Worm (Caenorhabditis elegans) whole organism, young adult: ENCODE measurements around the gene T04A8.7.

ENCODE experiments used
- B0336.3 ChIP-seq: fragments of 200-800 bp; sonication (Bioruptor generic); IDR thresholded peaks from 2 replicates; pipeline ENCODE4 v1.3.6; 2022; ENCODE audit warnings: missing genetic modification characterization, missing compliant biosample characterization
- C06A6.2 ChIP-seq: fragments of 200-800 bp; sonication (Bioruptor generic); conservative IDR thresholded peaks from 2 replicates; pipeline ENCODE4 v1.3.6; 2022; ENCODE audit warnings: missing genetic modification characterization, missing compliant biosample characterization
- F10E7.11 ChIP-seq: sonication (generic microtip); optimal IDR thresholded peaks from 2 replicates; lab custom pipeline; 2017; ENCODE audit warnings: mild to moderate bottlenecking, missing genetic modification characterization, moderate library complexity, missing compliant biosample characterization
- F39B2.1 ChIP-seq: fragments of 200-800 bp; sonication (Bioruptor generic); IDR thresholded peaks from 2 replicates; pipeline ENCODE4 v1.3.6; 2022; ENCODE audit warnings: missing genetic modification reagents, missing genetic modification characterization, missing compliant biosample characterization
- F52B5.7 ChIP-seq: sonication (generic microtip); optimal IDR thresholded peaks from 2 replicates; lab custom pipeline; 2016; ENCODE audit warnings: mild to moderate bottlenecking, missing genetic modification characterization, missing compliant biosample characterization
- F55B11.4 ChIP-seq: sonication (generic microtip); optimal IDR thresholded peaks from 2 replicates; lab custom pipeline; 2016; ENCODE audit warnings: missing compliant biosample characterization, missing genetic modification characterization, borderline replicate concordance; ENCODE audit not compliant: insufficient read depth
- F57A8.1 ChIP-seq: fragments of 200-800 bp; sonication (Bioruptor generic); optimal IDR thresholded peaks from 2 replicates; lab custom pipeline; 2018; ENCODE audit warnings: mild to moderate bottlenecking, missing genetic modification characterization, moderate library complexity, missing compliant biosample characterization
- Y53G8AR.9 ChIP-seq: fragments of 200-800 bp; sonication (Bioruptor generic); conservative IDR thresholded peaks from 2 replicates; pipeline ENCODE4 v1.3.6; 2022; ENCODE audit warnings: missing genetic modification reagents, missing genetic modification characterization, missing compliant biosample characterization
- akir-1 ChIP-seq: fragments of 200-800 bp; sonication (Bioruptor generic); optimal IDR thresholded peaks from 2 replicates; lab custom pipeline; 2018; ENCODE audit warnings: mild to moderate bottlenecking, missing genetic modification characterization, moderate library complexity, missing compliant biosample characterization
- ama-1 ChIP-seq, 3 experiments: fragments of 150-350 bp in 1 of 3; sonication (generic microtip) in 2 of 3; optimal IDR thresholded peaks; 2 replicates each; lab custom pipeline; 2014 to 2018; ENCODE audit warnings: missing biosample characterization in 2 of 3, missing genetic modification characterization in 2 of 3, missing genetic modification reagents in 2 of 3
- aptf-2 ChIP-seq: fragments of 200-800 bp; sonication (Bioruptor generic); conservative IDR thresholded peaks from 2 replicates; pipeline ENCODE4 v1.3.6; 2022; ENCODE audit warnings: missing genetic modification reagents, missing genetic modification characterization, missing compliant biosample characterization
- aptf-3 ChIP-seq: fragments of 200-800 bp; sonication (Bioruptor generic); IDR thresholded peaks from 2 replicates; pipeline ENCODE4 v1.3.6; 2022; ENCODE audit warnings: missing genetic modification characterization, missing compliant biosample characterization
- attf-3 ChIP-seq: fragments of 200-800 bp; sonication (Bioruptor generic); conservative IDR thresholded peaks from 2 replicates; pipeline ENCODE4 v1.3.6; 2022; ENCODE audit warnings: missing genetic modification reagents, missing genetic modification characterization, missing compliant biosample characterization
- bed-1 ChIP-seq: fragments of 200-800 bp; sonication (Bioruptor generic); IDR thresholded peaks from 2 replicates; pipeline ENCODE4 v1.3.6; 2022; ENCODE audit warnings: missing genetic modification reagents, missing genetic modification characterization, missing compliant biosample characterization
- bed-2 ChIP-seq: fragments of 200-800 bp; sonication (Bioruptor generic); IDR thresholded peaks from 2 replicates; pipeline ENCODE4 v1.3.6; 2022; ENCODE audit warnings: missing genetic modification reagents, missing genetic modification characterization, missing compliant biosample characterization
- cebp-1 ChIP-seq, 2 experiments: fragments of 200-800 bp in 1 of 2; sonication (Bioruptor generic) in 1 of 2; sonication (generic microtip) in 1 of 2; IDR thresholded peaks in 1 of 2; optimal IDR thresholded peaks in 1 of 2; 2 replicates each; pipeline versions ENCODE4 v1.3.6 to Lab custom; 2017 to 2022; ENCODE audit warnings: missing compliant biosample characterization in 2 of 2, missing genetic modification characterization in 2 of 2, mild to moderate bottlenecking in 1 of 2, missing genetic modification reagents in 1 of 2, moderate library complexity in 1 of 2
- ceh-100 ChIP-seq: fragments of 200-800 bp; sonication (Bioruptor generic); IDR thresholded peaks from 2 replicates; pipeline ENCODE4 v1.3.6; 2022; ENCODE audit warnings: missing genetic modification reagents, missing genetic modification characterization, missing compliant biosample characterization
- ceh-40 ChIP-seq: fragments of 200-800 bp; sonication (Bioruptor generic); IDR thresholded peaks from 2 replicates; pipeline ENCODE4 v1.3.6; 2022; ENCODE audit warnings: missing genetic modification characterization, missing compliant biosample characterization
- ceh-91 ChIP-seq: fragments of 200-800 bp; sonication (Bioruptor generic); IDR thresholded peaks from 2 replicates; pipeline ENCODE4 v1.3.6; 2022; ENCODE audit warnings: missing genetic modification reagents, missing genetic modification characterization, missing compliant biosample characterization
- dox-1 ChIP-seq: fragments of 200-800 bp; sonication (Bioruptor generic); IDR thresholded peaks from 2 replicates; pipeline ENCODE4 v1.3.6; 2022; ENCODE audit warnings: missing genetic modification reagents, missing genetic modification characterization, missing compliant biosample characterization
- dpff-1 ChIP-seq: sonication (generic microtip); optimal IDR thresholded peaks from 2 replicates; lab custom pipeline; 2017; ENCODE audit warnings: mild to moderate bottlenecking, missing genetic modification characterization, missing compliant biosample characterization
- dpl-1 ChIP-seq: fragments of 150-350 bp; optimal IDR thresholded peaks from 2 replicates; lab custom pipeline; 2014; ENCODE audit warnings: missing biosample characterization, missing genetic modification reagents, missing genetic modification characterization
- egl-18 ChIP-seq: fragments of 200-800 bp; sonication (Bioruptor generic); IDR thresholded peaks from 2 replicates; pipeline ENCODE4 v1.3.6; 2022; ENCODE audit warnings: missing genetic modification reagents, missing genetic modification characterization, missing compliant biosample characterization
- gei-17 ChIP-seq: fragments of 200-800 bp; sonication (Bioruptor generic); optimal IDR thresholded peaks from 2 replicates; lab custom pipeline; 2018; ENCODE audit warnings: mild to moderate bottlenecking, missing genetic modification characterization, missing compliant biosample characterization
- him-1 ChIP-seq: sonication (generic microtip); optimal IDR thresholded peaks from 2 replicates; lab custom pipeline; 2016; ENCODE audit warnings: missing genotype, missing genetic modification reagents, missing genetic modification characterization, missing compliant biosample characterization
- hlh-12 ChIP-seq: sonication (generic microtip); optimal IDR thresholded peaks from 2 replicates; lab custom pipeline; 2016; ENCODE audit warnings: missing genetic modification characterization, missing compliant biosample characterization
- hlh-26 ChIP-seq: fragments of 200-800 bp; sonication (Bioruptor generic); conservative IDR thresholded peaks from 2 replicates; pipeline ENCODE4 v1.3.6; 2022; ENCODE audit warnings: missing genetic modification reagents, missing genetic modification characterization, missing compliant biosample characterization
- hmg-1.2 ChIP-seq: fragments of 200-800 bp; sonication (Bioruptor generic); IDR thresholded peaks from 2 replicates; pipeline ENCODE4 v1.3.6; 2022; ENCODE audit warnings: missing genetic modification reagents, missing genetic modification characterization, missing compliant biosample characterization
- hmg-20 ChIP-seq: fragments of 200-800 bp; sonication (Bioruptor generic); IDR thresholded peaks from 2 replicates; pipeline ENCODE4 v1.3.6; 2022; ENCODE audit warnings: missing genetic modification reagents, missing genetic modification characterization, missing compliant biosample characterization
- hsf-1 ChIP-seq: fragments of 200-800 bp; sonication (Bioruptor generic); IDR thresholded peaks from 2 replicates; pipeline ENCODE4 v1.3.6; 2022; ENCODE audit warnings: missing genetic modification reagents, missing genetic modification characterization, missing compliant biosample characterization
- let-607 ChIP-seq, 2 experiments: fragments of 200-800 bp in 1 of 2; sonication (Bioruptor generic) in 1 of 2; sonication (generic microtip) in 1 of 2; optimal IDR thresholded peaks; 2 replicates each; lab custom pipeline; 2016 to 2018; ENCODE audit warnings: mild to moderate bottlenecking in 2 of 2, missing compliant biosample characterization in 2 of 2, missing genetic modification characterization in 2 of 2, moderate library complexity in 2 of 2, missing genotype in 1 of 2
- madf-10 ChIP-seq: sonication (generic microtip); optimal IDR thresholded peaks from 2 replicates; lab custom pipeline; 2016; ENCODE audit warnings: mild to moderate bottlenecking, missing genetic modification characterization, missing compliant biosample characterization
- madf-3 ChIP-seq: fragments of 200-800 bp; sonication (Bioruptor generic); IDR thresholded peaks from 2 replicates; pipeline ENCODE4 v1.3.6; 2022; ENCODE audit warnings: missing genetic modification reagents, missing genetic modification characterization, missing compliant biosample characterization
- mxl-1 ChIP-seq: sonication (generic microtip); optimal IDR thresholded peaks from 2 replicates; lab custom pipeline; 2016; ENCODE audit warnings: missing genetic modification characterization, missing compliant biosample characterization
- nhr-179 ChIP-seq: sonication (generic microtip); optimal IDR thresholded peaks from 2 replicates; lab custom pipeline; 2016; ENCODE audit warnings: mild to moderate bottlenecking, missing genetic modification characterization, missing compliant biosample characterization
- nhr-80 ChIP-seq: sonication (generic microtip); optimal IDR thresholded peaks from 2 replicates; lab custom pipeline; 2016; ENCODE audit warnings: missing genetic modification characterization, missing compliant biosample characterization
- nhr-90 ChIP-seq: sonication (generic microtip); optimal IDR thresholded peaks from 2 replicates; lab custom pipeline; 2016; ENCODE audit warnings: missing genotype, mild to moderate bottlenecking, missing genetic modification characterization, missing compliant biosample characterization
- rpc-1 ChIP-seq, 2 experiments: fragments of 150-350 bp in 1 of 2; sonication (generic microtip) in 1 of 2; optimal IDR thresholded peaks; 2 replicates each; lab custom pipeline; 2014 to 2018; ENCODE audit warnings: missing biosample characterization in 1 of 2, missing genetic modification characterization in 1 of 2, missing genetic modification reagents in 1 of 2, missing genotype in 1 of 2
- sea-2 ChIP-seq: fragments of 200-800 bp; sonication (Bioruptor generic); IDR thresholded peaks from 2 replicates; pipeline ENCODE4 v1.3.6; 2022; ENCODE audit warnings: missing genetic modification characterization, missing compliant biosample characterization
- somi-1 ChIP-seq: fragments of 200-800 bp; sonication (Bioruptor generic); optimal IDR thresholded peaks from 2 replicates; lab custom pipeline; 2018; ENCODE audit warnings: mild to moderate bottlenecking, missing genetic modification characterization, missing compliant biosample characterization
- unc-130 ChIP-seq: sonication (generic microtip); optimal IDR thresholded peaks from 2 replicates; lab custom pipeline; 2016; ENCODE audit warnings: missing genetic modification reagents, missing genetic modification characterization, missing compliant biosample characterization
- unc-62 ChIP-seq: fragments of 150-350 bp; optimal IDR thresholded peaks from 2 replicates; lab custom pipeline; 2014; ENCODE audit warnings: missing biosample characterization, missing genetic modification reagents, missing genetic modification characterization
- xnd-1 ChIP-seq: sonication (generic microtip); optimal IDR thresholded peaks from 2 replicates; lab custom pipeline; 2016; ENCODE audit warnings: missing genotype, missing genetic modification reagents, missing genetic modification characterization, missing compliant biosample characterization
- zim-3 ChIP-seq: sonication (generic microtip); optimal IDR thresholded peaks from 2 replicates; lab custom pipeline; 2017; ENCODE audit warnings: mild to moderate bottlenecking, missing genetic modification characterization, moderate library complexity, missing compliant biosample characterization
- ztf-26 ChIP-seq: sonication (generic microtip); optimal IDR thresholded peaks from 2 replicates; lab custom pipeline; 2017; ENCODE audit warnings: missing genetic modification characterization, missing compliant biosample characterization

T04A8.7 gene

DNA sequence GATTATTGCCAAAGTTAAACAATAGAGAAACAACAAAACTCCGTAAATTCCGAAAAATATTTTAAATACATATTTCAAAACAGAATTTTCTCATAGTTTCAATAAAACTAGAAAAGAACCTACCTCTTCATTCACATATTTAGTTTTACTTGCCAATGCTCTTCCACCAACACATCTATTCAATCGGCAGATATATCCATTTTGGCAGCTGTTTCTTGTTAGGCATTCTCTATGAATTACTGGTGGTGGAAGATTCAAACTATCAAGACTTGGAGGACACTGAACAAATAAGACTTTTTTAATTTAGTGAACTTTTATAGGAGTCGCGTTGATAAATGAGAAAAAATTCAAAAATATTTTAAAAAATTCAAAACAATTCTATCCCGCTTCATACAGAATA lies 47.8 kb upstream of the T04A8.7 start:
- TF ChIP-seq cebp-1 (GFP tag; IDR thresholded peaks at IDR 0.05; lab: Robert Waterston, UW) (no peak), cebp-1 (tag; optimal IDR thresholded peaks at IDR 0.05; lab: Kevin White, UChicago) (no peak), F39B2.1 (GFP tag; lab: Robert Waterston, UW) (no peak), hmg-20 (GFP tag; lab: Robert Waterston, UW) (no peak), aptf-2 (GFP tag; lab: Robert Waterston, UW) (no peak), madf-10 (tag; lab: Kevin White, UChicago) (no peak), hsf-1 (GFP tag; lab: Robert Waterston, UW) (no peak), bed-2 (GFP tag; lab: Robert Waterston, UW) (no peak), dpl-1 (GFP tag; lab: Kevin White, UChicago) (no peak), nhr-179 (tag; lab: Kevin White, UChicago) (no peak), ama-1 (optimal IDR thresholded peaks at IDR 0.05; lab: Kevin White, UChicago) (no peak), ama-1 (GFP tag; optimal IDR thresholded peaks at IDR 0.05; lab: Kevin White, UChicago) (no peak), akir-1 (no peak), egl-18 (GFP tag; lab: Robert Waterston, UW) (no peak), hlh-12 (tag; lab: Kevin White, UChicago) (no peak), zim-3 (no peak), let-607 (tag; optimal IDR thresholded peaks at IDR 0.05; lab: Kevin White, UChicago) (no peak), attf-3 (no peak), unc-130 (no peak), nhr-90 (tag; lab: Kevin White, UChicago) (no peak), aptf-3 (GFP tag; lab: Robert Waterston, UW) (no peak)

DNA sequence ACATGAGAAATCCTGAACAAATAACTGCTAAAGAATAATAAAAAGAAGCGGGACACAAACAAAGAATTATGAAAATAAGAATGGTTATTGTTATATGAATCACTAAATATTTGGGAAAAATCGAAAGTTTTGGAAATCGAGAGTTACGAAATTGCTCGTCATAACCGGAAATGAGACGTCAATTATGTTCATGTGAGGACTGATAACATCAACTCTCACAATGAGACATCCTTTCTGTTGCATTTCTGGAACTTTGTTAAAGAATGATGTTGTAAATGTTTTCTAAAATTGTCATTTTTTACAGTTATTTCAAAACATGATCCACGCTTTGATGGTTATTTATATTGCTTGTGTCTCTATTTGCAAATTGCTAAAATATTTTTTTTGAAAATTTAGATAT lies 47.3 kb upstream of the T04A8.7 start, which contains the start of gene T23F11.6:
T23F11.6 (minus strand) TSS at position 45 of the 400 bp plus-strand sequence.
- TF ChIP-seq nhr-179 (tag; lab: Kevin White, UChicago) (no peak), nhr-80 (tag; lab: Kevin White, UChicago) (peak; percentile 44), unc-62 (GFP tag; lab: Kevin White, UChicago) (peak; percentile 73), cebp-1 (GFP tag; IDR thresholded peaks at IDR 0.05; lab: Robert Waterston, UW) (peak; percentile 46; the same call in 1 of the 2 replicates), cebp-1 (tag; optimal IDR thresholded peaks at IDR 0.05; lab: Kevin White, UChicago) (no peak)

DNA sequence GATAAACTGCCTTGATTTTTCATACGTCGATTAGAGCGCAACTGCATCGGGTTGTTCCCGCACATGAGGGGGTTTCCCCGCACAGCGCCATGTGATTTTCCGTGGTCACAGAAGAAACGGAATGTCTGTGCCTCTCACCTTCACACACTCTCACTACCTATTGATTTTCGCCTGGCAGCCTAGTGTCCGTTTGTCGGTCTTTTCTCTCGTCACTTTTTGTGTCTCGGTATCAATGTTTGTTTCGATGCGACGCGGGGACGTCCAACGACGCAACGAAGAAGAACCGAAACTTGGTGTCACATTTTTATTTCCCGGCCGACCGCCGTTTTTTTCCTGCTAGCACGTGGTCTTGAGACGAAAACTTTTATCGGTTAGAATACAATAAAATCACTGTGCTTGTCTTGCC lies 45.8 kb upstream of the T04A8.7 start:
- no peak for TF ChIP-seq sea-2
- no peak for TF ChIP-seq dpff-1 (tag; lab: Kevin White, UChicago)
- TF ChIP-seq hmg-1.2: peak; percentile 96
- TF ChIP-seq ceh-91 (GFP tag; lab: Robert Waterston, UW): no peak
- TF ChIP-seq hlh-26 (GFP tag; lab: Robert Waterston, UW): no peak
- peak; percentile 95 for TF ChIP-seq somi-1 (GFP tag; lab: Kevin White, UChicago)
- TF ChIP-seq ceh-100: peak; percentile 37; the same call in 1 of the 2 replicates
- no peak for TF ChIP-seq akir-1
- TF ChIP-seq F55B11.4 (tag; lab: Kevin White, UChicago): no peak
- TF ChIP-seq xnd-1 (tag; lab: Kevin White, UChicago): no peak
- TF ChIP-seq mxl-1: peak; percentile 20
- no peak for TF ChIP-seq bed-1 (GFP tag; lab: Robert Waterston, UW)
- no peak for TF ChIP-seq F10E7.11 (tag; lab: Kevin White, UChicago)
- no peak for TF ChIP-seq aptf-2 (GFP tag; lab: Robert Waterston, UW)
- TF ChIP-seq ztf-26 (tag; lab: Kevin White, UChicago): peak; percentile 94
- peak; percentile 84 for TF ChIP-seq C06A6.2 (GFP tag; lab: Robert Waterston, UW)
- TF ChIP-seq gei-17: peak; percentile 32
- no peak for TF ChIP-seq madf-3 (GFP tag; lab: Robert Waterston, UW)
- no peak for TF ChIP-seq rpc-1 (optimal IDR thresholded peaks at IDR 0.05; lab: Kevin White, UChicago)
- TF ChIP-seq rpc-1 (tag; optimal IDR thresholded peaks at IDR 0.05; lab: Kevin White, UChicago): no peak
- TF ChIP-seq F52B5.7 (tag; lab: Kevin White, UChicago): no peak
- TF ChIP-seq B0336.3: peak; percentile 93
- no peak for TF ChIP-seq F57A8.1 (GFP tag; lab: Kevin White, UChicago)
- no peak for TF ChIP-seq egl-18 (GFP tag; lab: Robert Waterston, UW)
- peak; percentile 91 for TF ChIP-seq madf-10 (tag; lab: Kevin White, UChicago)
- no peak for TF ChIP-seq ceh-40 (GFP tag; lab: Robert Waterston, UW)
- TF ChIP-seq him-1: no peak
- TF ChIP-seq Y53G8AR.9 (GFP tag; lab: Robert Waterston, UW): peak; percentile 53; the same call in 1 of the 2 replicates
- TF ChIP-seq dox-1 (GFP tag; lab: Robert Waterston, UW): peak; percentile 74
